Worm (Caenorhabditis elegans): Measurements from ENCODE around the gene srj-13.

srj-13 gene

DNA sequence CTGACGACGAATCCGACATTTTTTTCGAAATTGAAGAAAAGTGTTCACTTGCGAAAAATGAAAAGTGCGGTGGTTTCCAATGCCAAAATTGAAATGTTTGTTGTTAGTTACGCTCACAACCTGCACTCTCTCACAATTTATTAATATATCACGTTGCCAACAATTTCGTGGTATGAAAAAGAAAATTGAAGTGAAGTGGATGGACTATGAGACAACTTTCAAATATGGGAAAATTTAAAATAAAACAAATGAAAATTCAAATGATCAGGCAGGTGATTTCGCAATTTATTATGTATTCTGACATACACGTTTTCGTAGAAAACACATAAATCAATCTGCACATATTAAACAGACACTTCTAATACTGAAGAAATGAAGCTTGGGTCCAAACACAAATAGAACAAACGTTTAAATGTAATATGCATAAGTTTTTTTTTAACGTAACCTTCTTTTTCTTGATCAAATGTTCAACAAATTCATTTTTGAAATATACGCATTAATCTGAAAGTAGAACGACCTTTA, 16.3 kb upstream of the srj-13 start, which contains the start of gene srp-6:
Gene srp-6 (minus strand): TSS at position 51 of the 522 bp plus-strand sequence.
- TF ChIP-seq nhr-129 (tag; optimal IDR thresholded peaks at IDR 0.05): no peak
- TF ChIP-seq sma-9 (GFP tag; optimal IDR thresholded peaks at IDR 0.05): no peak
- TF ChIP-seq sma-9 (tag; optimal IDR thresholded peaks at IDR 0.05): no peak
- TF ChIP-seq elt-3 (tag; optimal IDR thresholded peaks at IDR 0.05): no peak
- TF ChIP-seq nhr-21 (tag; optimal IDR thresholded peaks at IDR 0.05): no peak
- TF ChIP-seq unc-55 (GFP tag; optimal IDR thresholded peaks at IDR 0.05): peak; percentile 6
- TF ChIP-seq ZK546.5 (tag; optimal IDR thresholded peaks at IDR 0.05): no peak
- TF ChIP-seq lin-39 (tag; optimal IDR thresholded peaks at IDR 0.05): no peak
- no peak for TF ChIP-seq mdl-1 (tag; optimal IDR thresholded peaks at IDR 0.05)
- no peak for TF ChIP-seq lin-13 (GFP tag; optimal IDR thresholded peaks at IDR 0.05)
- TF ChIP-seq C34F6.9 (tag; optimal IDR thresholded peaks at IDR 0.05): no peak
- no peak for TF ChIP-seq ztf-11 (tag; optimal IDR thresholded peaks at IDR 0.05)
- TF ChIP-seq F13H6.1 (tag; optimal IDR thresholded peaks at IDR 0.05): no peak
- peak; percentile 2 for TF ChIP-seq fos-1 (tag; optimal IDR thresholded peaks at IDR 0.05)
- TF ChIP-seq Y55F3AM.14 (GFP tag; optimal IDR thresholded peaks at IDR 0.05): no peak
- no peak for TF ChIP-seq sma-3 (GFP tag; optimal IDR thresholded peaks at IDR 0.05)
- TF ChIP-seq gmeb-1 (tag; optimal IDR thresholded peaks at IDR 0.05): no peak

DNA sequence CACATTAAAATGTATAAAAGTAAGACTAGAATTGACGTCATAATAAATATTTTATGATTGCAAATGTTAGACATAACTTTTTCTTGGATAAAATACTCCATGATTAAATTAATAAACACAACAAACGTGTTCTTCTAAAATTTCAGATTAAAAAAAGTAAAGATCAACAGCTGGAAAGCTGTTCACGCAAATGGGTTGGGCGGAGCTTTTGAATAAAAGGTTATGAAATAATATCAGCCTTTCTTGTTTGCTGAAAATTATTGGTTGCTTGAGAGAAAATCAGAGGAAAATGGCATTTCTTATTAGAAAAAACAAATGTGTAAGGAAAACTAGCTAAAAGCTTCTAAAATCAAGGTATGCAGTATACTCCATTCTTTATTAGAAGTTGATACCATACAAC, 14.7 kb upstream of the srj-13 start, which contains the start of gene C02H6.3:
Gene C02H6.3 (minus strand): TSS at position 101 of the 400 bp plus-strand sequence.
- TF ChIP-seq nhr-23 (tag; optimal IDR thresholded peaks at IDR 0.05) (no peak), ztf-1 (GFP tag; conservative IDR thresholded peaks at IDR 0.05) (no peak), gmeb-1 (tag; optimal IDR thresholded peaks at IDR 0.05) (no peak), ama-1 (optimal IDR thresholded peaks at IDR 0.05) (no peak), sma-9 (GFP tag; optimal IDR thresholded peaks at IDR 0.05) (no peak), sma-9 (tag; optimal IDR thresholded peaks at IDR 0.05) (no peak), lin-13 (GFP tag; optimal IDR thresholded peaks at IDR 0.05) (no peak), zag-1 (tag; optimal IDR thresholded peaks at IDR 0.05) (no peak), elt-1 (tag; optimal IDR thresholded peaks at IDR 0.05) (no peak), nhr-21 (tag; optimal IDR thresholded peaks at IDR 0.05) (no peak), snpc-4 (tag; optimal IDR thresholded peaks at IDR 0.05) (no peak), nhr-10 (tag; optimal IDR thresholded peaks at IDR 0.05) (no peak)

DNA sequence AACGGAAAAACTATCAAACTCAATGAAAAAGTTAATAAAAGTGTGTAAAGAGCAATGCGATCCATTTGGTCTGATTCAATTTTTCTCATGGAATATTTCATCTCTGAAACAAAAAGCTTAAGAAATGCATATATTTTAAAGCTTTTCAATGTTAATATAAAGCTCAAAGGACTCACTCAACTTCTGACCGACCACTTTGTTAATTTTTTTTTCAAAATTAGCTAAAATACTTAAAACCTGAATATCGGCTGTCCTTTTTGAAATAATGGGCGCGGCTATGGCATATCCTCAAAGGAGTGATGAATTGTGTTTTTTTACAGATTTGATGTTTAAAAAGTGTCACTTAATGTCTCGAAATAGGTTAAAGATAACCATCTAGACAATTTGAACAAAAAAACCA, 12.7 kb upstream of the srj-13 start, which contains the start of gene C02H6.1:
Gene C02H6.1 (minus strand): TSS at position 101 of the 400 bp plus-strand sequence.
- no peak for TF ChIP-seq nhr-21 (tag; optimal IDR thresholded peaks at IDR 0.05)
- no peak for TF ChIP-seq skn-1 (tag; optimal IDR thresholded peaks at IDR 0.05)
- no peak for TF ChIP-seq crh-2 (tag; optimal IDR thresholded peaks at IDR 0.05)
- TF ChIP-seq lsy-2 (tag; optimal IDR thresholded peaks at IDR 0.05): no peak
- TF ChIP-seq ztf-1 (GFP tag; conservative IDR thresholded peaks at IDR 0.05): no peak
- no peak for TF ChIP-seq alr-1 (tag; optimal IDR thresholded peaks at IDR 0.05)
- no peak for TF ChIP-seq C34F6.9 (tag; optimal IDR thresholded peaks at IDR 0.05)
- TF ChIP-seq mbf-1 (tag; optimal IDR thresholded peaks at IDR 0.05): no peak
- no peak for TF ChIP-seq unc-39 (tag; optimal IDR thresholded peaks at IDR 0.05)
- TF ChIP-seq zag-1 (tag; optimal IDR thresholded peaks at IDR 0.05): no peak
- no peak for TF ChIP-seq nhr-10 (tag; optimal IDR thresholded peaks at IDR 0.05)

DNA sequence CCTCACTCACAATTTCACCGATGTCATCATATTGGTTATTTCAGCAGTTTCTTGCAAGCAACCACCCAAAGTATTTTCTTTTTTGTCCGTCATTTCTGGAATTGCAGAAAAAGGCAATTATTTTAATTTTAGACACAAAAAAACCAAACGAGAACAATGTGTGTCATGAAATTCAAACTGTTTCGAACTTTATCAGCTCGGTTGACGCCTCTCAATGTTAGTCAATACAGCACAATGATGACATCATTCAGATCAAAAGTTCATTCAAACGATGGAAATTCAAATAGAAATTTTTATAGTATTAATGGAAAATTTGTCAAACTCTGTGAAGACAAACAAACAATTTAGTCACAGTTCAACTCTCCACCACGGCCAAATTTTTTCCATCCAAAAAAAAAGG, 10.5 kb upstream of the srj-13 start, which contains the start of gene fbxa-105:
Gene fbxa-105 (minus strand): TSS at position 97 of the 400 bp plus-strand sequence.
- TF ChIP-seq mdl-1 (tag; optimal IDR thresholded peaks at IDR 0.05) (no peak), fos-1 (tag; optimal IDR thresholded peaks at IDR 0.05) (peak; percentile 70), crh-2 (tag; optimal IDR thresholded peaks at IDR 0.05) (no peak)

DNA sequence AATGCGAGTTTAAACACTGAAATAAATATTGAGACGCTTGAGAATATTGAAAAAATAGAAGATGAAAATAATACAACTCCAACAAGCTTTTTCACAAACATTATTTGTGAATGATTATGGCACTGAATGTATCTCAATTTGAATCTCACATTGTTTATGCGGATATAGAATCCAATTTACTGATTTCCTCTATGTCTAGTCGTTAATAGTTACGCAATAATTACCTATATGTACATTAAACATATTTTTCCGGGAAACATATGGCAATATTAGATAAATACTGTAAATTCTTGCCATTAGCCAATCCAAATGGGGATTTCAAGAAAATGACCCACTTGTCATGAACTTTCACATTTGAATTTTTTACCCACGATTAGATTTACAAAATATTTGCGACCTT, 7.1 kb upstream of the srj-13 start, which contains the start of gene srx-9:
Gene srx-9 (minus strand): TSS at position 101 of the 400 bp plus-strand sequence.
- TF ChIP-seq snpc-4 (tag; optimal IDR thresholded peaks at IDR 0.05): no peak
- TF ChIP-seq mdl-1 (tag; optimal IDR thresholded peaks at IDR 0.05): no peak
- no peak for TF ChIP-seq ZK546.5 (tag; optimal IDR thresholded peaks at IDR 0.05)
- TF ChIP-seq peb-1 (tag; optimal IDR thresholded peaks at IDR 0.05): no peak
- TF ChIP-seq zag-1 (tag; optimal IDR thresholded peaks at IDR 0.05): no peak
- TF ChIP-seq nhr-10 (tag; optimal IDR thresholded peaks at IDR 0.05): no peak
- TF ChIP-seq ztf-11 (tag; optimal IDR thresholded peaks at IDR 0.05): no peak
- TF ChIP-seq lin-13 (GFP tag; optimal IDR thresholded peaks at IDR 0.05): no peak
- TF ChIP-seq ceh-82 (tag; optimal IDR thresholded peaks at IDR 0.05): no peak
- TF ChIP-seq nhr-23 (tag; optimal IDR thresholded peaks at IDR 0.05): no peak
- no peak for TF ChIP-seq egl-27 (tag; optimal IDR thresholded peaks at IDR 0.05)
- TF ChIP-seq sem-4 (tag; optimal IDR thresholded peaks at IDR 0.05): no peak
- no peak for TF ChIP-seq ama-1 (optimal IDR thresholded peaks at IDR 0.05)
- no peak for TF ChIP-seq crh-2 (tag; optimal IDR thresholded peaks at IDR 0.05)
- no peak for TF ChIP-seq gmeb-1 (tag; optimal IDR thresholded peaks at IDR 0.05)
- no peak for TF ChIP-seq nhr-25 (tag; optimal IDR thresholded peaks at IDR 0.05)
- no peak for TF ChIP-seq ztf-1 (GFP tag; conservative IDR thresholded peaks at IDR 0.05)
- no peak for TF ChIP-seq sma-9 (GFP tag; optimal IDR thresholded peaks at IDR 0.05)
- TF ChIP-seq sma-9 (tag; optimal IDR thresholded peaks at IDR 0.05): no peak
- TF ChIP-seq aly-2 (tag; optimal IDR thresholded peaks at IDR 0.05): no peak

Measured in whole organism, L2 larva.